Worm (Caenorhabditis elegans) whole organism, L4 larva: ENCODE measurements around the gene pgl-2.

Experiments used
- F26F4.8 ChIP-seq: fragments of 200-800 bp; sonication (Bioruptor generic); conservative IDR thresholded peaks from 2 replicates; pipeline ENCODE4 v1.3.6; 2022; ENCODE audit warnings: missing genetic modification characterization, missing compliant biosample characterization
- F44E2.7 ChIP-seq: fragments of 200-800 bp; sonication (Bioruptor generic); IDR thresholded peaks from 2 replicates; pipeline ENCODE4 v2.1.2; 2022; ENCODE audit warnings: missing genetic modification characterization, missing compliant biosample characterization
- F49E8.2 ChIP-seq: sonication (generic microtip); optimal IDR thresholded peaks from 2 replicates; lab custom pipeline; 2016; ENCODE audit warnings: missing compliant biosample characterization, mild to moderate bottlenecking, missing genetic modification characterization, borderline replicate concordance
- T20F7.1 ChIP-seq: fragments of 200-800 bp; sonication (Bioruptor generic); optimal IDR thresholded peaks from 2 replicates; lab custom pipeline; 2018; ENCODE audit warnings: mild to moderate bottlenecking, missing genetic modification characterization, missing compliant biosample characterization
- Y5F2A.4 ChIP-seq: fragments of 200-800 bp; sonication (Bioruptor generic); optimal IDR thresholded peaks from 2 replicates; lab custom pipeline; 2018; ENCODE audit warnings: mild to moderate bottlenecking, missing genetic modification characterization, missing compliant biosample characterization
- aha-1 ChIP-seq: fragments of 150-350 bp; peaks from one replicate; lab custom pipeline; 2014; ENCODE audit warnings: missing biosample characterization, missing genetic modification characterization
- ama-1 ChIP-seq: fragments of 150-350 bp; optimal IDR thresholded peaks from 2 replicates; lab custom pipeline; 2014; ENCODE audit warnings: inconsistent platforms, mixed read lengths
- attf-4 ChIP-seq: sonication (generic microtip); optimal IDR thresholded peaks from 3 replicates; lab custom pipeline; 2017; ENCODE audit warnings: missing biosample characterization, missing genetic modification characterization
- ceh-28 ChIP-seq: fragments of 150-350 bp; optimal IDR thresholded peaks from 2 replicates; lab custom pipeline; 2014; ENCODE audit warnings: missing biosample characterization, missing genetic modification reagents, missing genetic modification characterization
- ceh-62 ChIP-seq: sonication (generic microtip); optimal IDR thresholded peaks from 2 replicates; lab custom pipeline; 2017; ENCODE audit warnings: missing biosample characterization, missing genetic modification characterization
- ceh-82 ChIP-seq: sonication (generic microtip); optimal IDR thresholded peaks from 2 replicates; lab custom pipeline; 2017; ENCODE audit warnings: missing biosample characterization, missing genetic modification characterization
- ctbp-1 ChIP-seq: fragments of 200-800 bp; sonication (Bioruptor generic); IDR thresholded peaks from 2 replicates; pipeline ENCODE4 v1.3.6; 2022; ENCODE audit warnings: missing genetic modification reagents, missing genetic modification characterization, missing compliant biosample characterization
- daf-16 ChIP-seq, 3 experiments: sonication (generic microtip); optimal IDR thresholded peaks; 2 replicates each; lab custom pipeline; 2016 to 2017; ENCODE audit warnings: missing genetic modification characterization in 3 of 3, missing genetic modification reagents in 3 of 3, mild to moderate bottlenecking in 2 of 3, missing compliant biosample characterization in 2 of 3, missing biosample characterization in 1 of 3, moderate library complexity in 1 of 3
- dpl-1 ChIP-seq: fragments of 150-350 bp; optimal IDR thresholded peaks from 2 replicates; lab custom pipeline; 2014; ENCODE audit warnings: missing biosample characterization, missing genetic modification reagents, missing genetic modification characterization
- duxl-1 ChIP-seq: sonication (generic microtip); optimal IDR thresholded peaks from 2 replicates; lab custom pipeline; 2016; ENCODE audit warnings: mild to moderate bottlenecking, missing genetic modification characterization, moderate library complexity, missing compliant biosample characterization; ENCODE audit not compliant: poor library complexity
- egl-27 ChIP-seq: sonication (generic microtip); optimal IDR thresholded peaks from 3 replicates; lab custom pipeline; 2017; ENCODE audit warnings: missing biosample characterization, missing genetic modification reagents, missing genetic modification characterization
- hlh-30 ChIP-seq: sonication (generic microtip); optimal IDR thresholded peaks from 2 replicates; lab custom pipeline; 2017; ENCODE audit warnings: antibody characterized with exemption, mild to moderate bottlenecking, missing genetic modification characterization, missing compliant biosample characterization; ENCODE audit not compliant: insufficient read depth
- hmg-1.1 ChIP-seq: fragments of 200-800 bp; sonication (Bioruptor generic); IDR thresholded peaks from 2 replicates; pipeline ENCODE4 v1.3.6; 2022; ENCODE audit warnings: missing genetic modification reagents, missing genetic modification characterization, missing compliant biosample characterization
- lim-7 ChIP-seq: fragments of 200-800 bp; sonication (Bioruptor generic); IDR thresholded peaks from 2 replicates; pipeline ENCODE4 v1.3.6; 2022; ENCODE audit warnings: missing genetic modification characterization, missing compliant biosample characterization
- lin-13 ChIP-seq: fragments of 150-350 bp; optimal IDR thresholded peaks from 2 replicates; lab custom pipeline; 2014; ENCODE audit warnings: missing biosample characterization, missing genetic modification reagents, missing genetic modification characterization
- lin-38 ChIP-seq: fragments of 200-800 bp; sonication (Bioruptor generic); IDR thresholded peaks from 2 replicates; pipeline ENCODE4 v1.3.6; 2022; ENCODE audit warnings: missing genetic modification reagents, missing genetic modification characterization, missing compliant biosample characterization
- madf-9 ChIP-seq: fragments of 200-800 bp; sonication (Bioruptor generic); conservative IDR thresholded peaks from 2 replicates; pipeline ENCODE4 v1.3.6; 2022; ENCODE audit warnings: missing genetic modification reagents, missing genetic modification characterization, missing compliant biosample characterization
- mes-2 ChIP-seq: sonication (generic microtip); optimal IDR thresholded peaks from 2 replicates; lab custom pipeline; 2016; ENCODE audit warnings: missing genotype, mild to moderate bottlenecking, missing genetic modification characterization, missing compliant biosample characterization; ENCODE audit not compliant: poor library complexity, severe bottlenecking
- nhr-10 ChIP-seq: fragments of 150-350 bp; optimal IDR thresholded peaks from 2 replicates; lab custom pipeline; 2014; ENCODE audit warnings: missing biosample characterization, missing genetic modification characterization
- nhr-102 ChIP-seq: sonication (generic microtip); optimal IDR thresholded peaks from 2 replicates; lab custom pipeline; 2016; ENCODE audit warnings: mild to moderate bottlenecking, missing genetic modification characterization, moderate library complexity, missing compliant biosample characterization
- nhr-237 ChIP-seq: sonication (generic microtip); optimal IDR thresholded peaks from 2 replicates; lab custom pipeline; 2017; ENCODE audit warnings: missing biosample characterization, missing genetic modification characterization
- nhr-28 ChIP-seq: fragments of 150-350 bp; optimal IDR thresholded peaks from 2 replicates; lab custom pipeline; 2014; ENCODE audit warnings: missing biosample characterization, missing genetic modification characterization
- nhr-48 ChIP-seq: sonication (generic microtip); optimal IDR thresholded peaks from 2 replicates; lab custom pipeline; 2016; ENCODE audit warnings: mild to moderate bottlenecking, missing genetic modification characterization, missing compliant biosample characterization
- nhr-6 ChIP-seq: fragments of 150-350 bp; optimal IDR thresholded peaks from 2 replicates; lab custom pipeline; 2014; ENCODE audit warnings: missing biosample characterization, missing genetic modification characterization
- nhr-76 ChIP-seq: fragments of 150-350 bp; optimal IDR thresholded peaks from 2 replicates; lab custom pipeline; 2014; ENCODE audit warnings: missing biosample characterization, missing genetic modification characterization
- nhr-77 ChIP-seq: fragments of 150-350 bp; optimal IDR thresholded peaks from 2 replicates; lab custom pipeline; 2014; ENCODE audit warnings: missing biosample characterization, missing genetic modification characterization
- pha-4 ChIP-seq, 2 experiments: fragments of 150-350 bp in 1 of 2; fragments of 200-800 bp in 1 of 2; sonication (Bioruptor generic) in 1 of 2; IDR thresholded peaks in 1 of 2; optimal IDR thresholded peaks in 1 of 2; 2 replicates each; pipeline versions ENCODE4 v1.3.6 to Lab custom; 2014 to 2022; ENCODE audit warnings: missing genetic modification characterization in 2 of 2, missing genetic modification reagents in 2 of 2, missing biosample characterization in 1 of 2, missing compliant biosample characterization in 1 of 2
- php-3 ChIP-seq: fragments of 200-800 bp; sonication (Bioruptor generic); IDR thresholded peaks from 2 replicates; pipeline ENCODE4 v1.3.6; 2022; ENCODE audit warnings: missing genetic modification reagents, missing genetic modification characterization, missing compliant biosample characterization
- rbr-2 ChIP-seq: sonication (generic microtip); optimal IDR thresholded peaks from 2 replicates; lab custom pipeline; 2016; ENCODE audit warnings: missing genotype, missing genetic modification characterization, missing compliant biosample characterization
- snpc-1.2 ChIP-seq: fragments of 200-800 bp; sonication (Bioruptor generic); IDR thresholded peaks from 2 replicates; pipeline ENCODE4 v1.3.6; 2022; ENCODE audit warnings: missing genetic modification reagents, missing genetic modification characterization, missing compliant biosample characterization
- snpc-4 ChIP-seq: fragments of 150-350 bp; optimal IDR thresholded peaks from 2 replicates; lab custom pipeline; 2014; ENCODE audit warnings: missing biosample characterization, missing genetic modification characterization
- unc-62 ChIP-seq, 3 experiments: fragments of 150-350 bp in 1 of 3; sonication (generic microtip); optimal IDR thresholded peaks in 2 of 3; peaks in 1 of 3; 1 replicate in 1 of 3; 2 replicates in 2 of 3; lab custom pipeline; 2014 to 2017; ENCODE audit warnings: missing biosample characterization in 3 of 3, missing genetic modification characterization in 3 of 3, missing genetic modification reagents in 3 of 3, missing genotype in 1 of 3
- zag-1 ChIP-seq: fragments of 150-350 bp; optimal IDR thresholded peaks from 2 replicates; lab custom pipeline; 2014; ENCODE audit warnings: missing biosample characterization, missing genetic modification characterization
- zfp-2 ChIP-seq: sonication (generic microtip); optimal IDR thresholded peaks from 2 replicates; lab custom pipeline; 2016; ENCODE audit warnings: mild to moderate bottlenecking, missing genetic modification characterization, missing compliant biosample characterization
- zip-11 ChIP-seq: fragments of 200-800 bp; sonication (Bioruptor generic); IDR thresholded peaks from 2 replicates; pipeline ENCODE4 v1.3.6; 2022; ENCODE audit warnings: missing genetic modification characterization, missing compliant biosample characterization

The pgl-2 gene

ce11 chrIII:8630833-8631232, 44.4 kb downstream of the pgl-2 start, which contains the start of gene dnj-10 (continued):
- TF ChIP-seq F26F4.8 (GFP tag; lab: Robert Waterston, UW): no peak
- TF ChIP-seq lin-38 (GFP tag; lab: Robert Waterston, UW): peak; percentile 70
- no peak for TF ChIP-seq nhr-237 (tag; lab: Kevin White, UChicago)
- no peak for TF ChIP-seq pha-4 (GFP tag; IDR thresholded peaks at IDR 0.05; lab: Robert Waterston, UW)
- peak; percentile 61 for TF ChIP-seq pha-4 (tag; optimal IDR thresholded peaks at IDR 0.05; lab: Kevin White, UChicago)
- TF ChIP-seq attf-4 (tag; lab: Kevin White, UChicago): no peak
- no peak for TF ChIP-seq nhr-102 (tag; lab: Kevin White, UChicago)
- TF ChIP-seq nhr-48: no peak
- TF ChIP-seq ceh-82 (tag; lab: Kevin White, UChicago): no peak
- TF ChIP-seq T20F7.1 (GFP tag; lab: Kevin White, UChicago): peak; percentile 95
- TF ChIP-seq daf-16 (GFP tag; optimal IDR thresholded peaks at IDR 0.05; lab: Kevin White, UChicago): no peak
- no peak for TF ChIP-seq daf-16 (tag; optimal IDR thresholded peaks at IDR 0.05; lab: Kevin White, UChicago)
- TF ChIP-seq rbr-2 (tag; lab: Kevin White, UChicago): peak; percentile 8
- TF ChIP-seq madf-9 (GFP tag; lab: Robert Waterston, UW): no peak
- TF ChIP-seq ctbp-1 (GFP tag; lab: Robert Waterston, UW): 0 out of 2 replicates have a peak, but pooled peaks have one; percentile 27
- no peak for TF ChIP-seq nhr-10 (tag; lab: Kevin White, UChicago)
- no peak for TF ChIP-seq egl-27 (tag; lab: Kevin White, UChicago)
- TF ChIP-seq nhr-28 (tag; lab: Kevin White, UChicago): peak; percentile 25
- TF ChIP-seq lim-7 (GFP tag; lab: Robert Waterston, UW): no peak
- no peak for TF ChIP-seq aha-1 (tag; lab: Kevin White, UChicago)
- no peak for TF ChIP-seq nhr-77 (tag; lab: Kevin White, UChicago)
- TF ChIP-seq Y5F2A.4 (GFP tag; lab: Kevin White, UChicago): no peak
- TF ChIP-seq ceh-62 (tag; lab: Kevin White, UChicago): no peak
- TF ChIP-seq duxl-1 (tag; lab: Kevin White, UChicago): no peak
- TF ChIP-seq ceh-28 (tag; lab: Kevin White, UChicago): no peak
- no peak for TF ChIP-seq zip-11 (GFP tag; lab: Robert Waterston, UW)
- TF ChIP-seq zag-1 (tag; lab: Kevin White, UChicago): no peak
- peak; percentile 69 for TF ChIP-seq mes-2 (tag; lab: Kevin White, UChicago)
- no peak for TF ChIP-seq F49E8.2 (tag; lab: Kevin White, UChicago)
- TF ChIP-seq ama-1 (lab: Kevin White, UChicago): no peak
- 0 out of 2 replicates have a peak, but pooled peaks have one; percentile 8 for TF ChIP-seq hmg-1.1 (GFP tag; lab: Robert Waterston, UW)

DNA sequence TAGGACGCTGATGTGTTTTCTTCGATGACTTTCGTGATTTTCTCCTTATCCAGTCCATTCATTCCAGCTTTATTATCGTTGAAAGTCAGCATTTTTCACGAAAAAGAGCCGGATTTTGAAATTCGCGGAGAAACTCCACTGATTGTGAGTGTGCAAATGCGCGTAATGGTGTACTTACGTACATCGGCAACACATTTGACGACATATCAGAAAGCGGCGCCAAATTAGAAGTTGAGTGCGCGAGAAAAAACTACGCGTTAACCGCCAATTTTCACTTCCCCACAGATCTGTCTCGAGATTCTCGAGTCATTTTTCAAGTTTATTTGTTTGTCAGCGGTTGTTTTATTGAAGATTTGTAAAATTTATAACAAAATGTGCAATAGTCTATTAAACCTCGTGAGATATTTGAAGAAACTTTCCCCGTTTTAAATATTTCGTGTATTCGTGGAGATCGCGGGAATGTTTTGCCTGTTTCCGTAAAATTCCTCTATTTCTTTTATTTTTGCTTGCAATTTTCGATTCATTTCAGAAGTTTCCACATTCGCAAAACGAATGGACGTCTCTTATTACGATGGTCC, 46.7 kb downstream of the pgl-2 start, which contains the start of the genes polk-1 and gpr-1:
Gene polk-1 (minus strand): TSS at position 186 of the 578 bp plus-strand sequence.
Gene gpr-1 (plus strand): TSS at position 528 of the 578 bp plus-strand sequence.
- TF ChIP-seq lin-38 (GFP tag; lab: Robert Waterston, UW) (peak; percentile 54), dpl-1 (GFP tag; lab: Kevin White, UChicago) (peak; percentile 72), nhr-48 (no peak), lin-13 (GFP tag; lab: Kevin White, UChicago) (peak; percentile 3)

DNA sequence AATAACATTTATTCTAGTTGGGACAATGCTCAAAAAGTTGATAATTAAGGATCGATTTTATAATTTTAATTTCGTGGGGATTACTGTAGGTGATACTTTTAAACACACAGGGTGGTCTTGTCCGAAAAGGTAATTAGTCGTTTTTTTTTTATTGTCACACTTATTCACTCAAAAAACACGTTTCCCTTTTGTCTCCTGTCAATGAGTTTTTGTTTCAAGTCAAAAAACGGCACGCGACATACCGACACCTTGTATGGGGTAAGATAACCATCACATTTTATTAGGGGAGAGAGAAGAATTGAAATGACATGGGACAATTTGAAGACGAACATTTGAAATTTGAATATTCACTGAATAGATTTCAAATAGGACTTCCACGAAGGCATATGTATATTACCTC, 50.1 kb downstream of the pgl-2 start:
- no peak for TF ChIP-seq hlh-30 (tag; lab: Kevin White, UChicago)
- TF ChIP-seq snpc-1.2 (GFP tag; lab: Robert Waterston, UW): no peak
- TF ChIP-seq zfp-2 (tag; lab: Kevin White, UChicago): no peak
- no peak for TF ChIP-seq F44E2.7
- TF ChIP-seq nhr-6 (tag; lab: Kevin White, UChicago): no peak
- no peak for TF ChIP-seq php-3
- TF ChIP-seq snpc-4 (tag; lab: Kevin White, UChicago): no peak
- peak in 1 of 2 experiments; percentile 51 for TF ChIP-seq unc-62 (GFP tag; optimal IDR thresholded peaks at IDR 0.05 in 1 of 2; lab: Kevin White, UChicago)
- no peak for TF ChIP-seq unc-62 (tag; optimal IDR thresholded peaks at IDR 0.05; lab: Kevin White, UChicago)
- no peak for TF ChIP-seq nhr-76
